Worm (Caenorhabditis elegans): Measurements from ENCODE around the gene C46H3.1.

The C46H3.1 gene

ce11 chrX:1209096-1209495, at the start of gene C46H3.1:
Gene C46H3.1 (plus strand): TSS chrX:1209396.
- no peak for TF ChIP-seq nhr-10 (tag; optimal IDR thresholded peaks at IDR 0.05)
- TF ChIP-seq hmg-1.1 (GFP tag; IDR thresholded peaks at IDR 0.05) = no peak
- no peak for TF ChIP-seq snpc-4 (tag; optimal IDR thresholded peaks at IDR 0.05)
- no peak for TF ChIP-seq zip-2 (tag; optimal IDR thresholded peaks at IDR 0.05)
- TF ChIP-seq ZK337.2 (GFP tag; IDR thresholded peaks at IDR 0.05) = no peak
- no peak for TF ChIP-seq T20F7.1 (GFP tag; optimal IDR thresholded peaks at IDR 0.05)
- TF ChIP-seq fkh-10 (GFP tag; optimal IDR thresholded peaks at IDR 0.05) = no peak
- TF ChIP-seq ceh-62 (tag; optimal IDR thresholded peaks at IDR 0.05) = no peak
- no peak for TF ChIP-seq madf-9 (GFP tag; conservative IDR thresholded peaks at IDR 0.05)
- no peak for TF ChIP-seq D1046.2 (GFP tag; IDR thresholded peaks at IDR 0.05)
- TF ChIP-seq unc-39 (tag; optimal IDR thresholded peaks at IDR 0.05) = no peak
- no peak for TF ChIP-seq pha-4 (GFP tag; IDR thresholded peaks at IDR 0.05)
- TF ChIP-seq pha-4 (tag; optimal IDR thresholded peaks at IDR 0.05) = no peak
- TF ChIP-seq nhr-41 (GFP tag; IDR thresholded peaks at IDR 0.05) = no peak
- TF ChIP-seq Y75B8A.6 (GFP tag; IDR thresholded peaks at IDR 0.05) = no peak
- TF ChIP-seq nhr-25 (tag; optimal IDR thresholded peaks at IDR 0.05; ENCODE audit: borderline replicate concordance, insufficient read depth) = no peak

ce11 chrX:1162019-1162418, 47.2 kb upstream of the C46H3.1 start, which contains the start of gene tmc-1:
Gene tmc-1 (plus strand): TSS chrX:1162207.
- TF ChIP-seq nhr-77 (tag; optimal IDR thresholded peaks at IDR 0.05) = no peak
- no peak for TF ChIP-seq aha-1 (tag)
- TF ChIP-seq snpc-4 (tag; optimal IDR thresholded peaks at IDR 0.05) = no peak
- no peak for TF ChIP-seq hif-1 (tag; optimal IDR thresholded peaks at IDR 0.05)
- peak in 1 of 2 experiments; percentile 93 for TF ChIP-seq unc-62 (GFP tag; optimal IDR thresholded peaks at IDR 0.05 in 1 of 2)
- TF ChIP-seq unc-62 (tag; optimal IDR thresholded peaks at IDR 0.05) = no peak

- TF ChIP-seq unc-39 (tag; optimal IDR thresholded peaks at IDR 0.05) = no peak
Observed at ce11 chrX:1167234-1167633, 42.0 kb upstream of the C46H3.1 start.

- TF ChIP-seq egl-43 (GFP tag; IDR thresholded peaks at IDR 0.05) (no peak), unc-62 (GFP tag; optimal IDR thresholded peaks at IDR 0.05 in 1 of 2) (peak in 1 of 2 experiments; percentile 97), unc-62 (tag; optimal IDR thresholded peaks at IDR 0.05) (no peak)
Observed at ce11 chrX:1171617-1172016, 37.6 kb upstream of the C46H3.1 start.

ce11 chrX:1172024-1172423, 37.2 kb upstream of the C46H3.1 start:
- TF ChIP-seq ZK337.2 (GFP tag; IDR thresholded peaks at IDR 0.05) = no peak
- peak; percentile 72 for TF ChIP-seq set-16 (GFP tag; IDR thresholded peaks at IDR 0.05)

- TF ChIP-seq R02D3.7 (tag; optimal IDR thresholded peaks at IDR 0.05) (no peak), aha-1 (tag) (peak; percentile 67)
Observed at ce11 chrX:1179984-1180383, 29.2 kb upstream of the C46H3.1 start, which contains the start of gene hot-8. Gene hot-8 (plus strand): TSS chrX:1180284.

ce11 chrX:1181271-1181958, 27.8 kb upstream of the C46H3.1 start:
- TF ChIP-seq egl-43 (GFP tag; IDR thresholded peaks at IDR 0.05) = peak; percentile 55; the same call in 1 of the 2 replicates
- peak; percentile 24 for TF ChIP-seq aha-1 (tag)
- peak; percentile 48 for TF ChIP-seq set-16 (GFP tag; IDR thresholded peaks at IDR 0.05)
- no peak for TF ChIP-seq hlh-11 (tag; optimal IDR thresholded peaks at IDR 0.05)
- TF ChIP-seq lin-29 (GFP tag; IDR thresholded peaks at IDR 0.05) = no peak

- TF ChIP-seq zip-2 (tag; optimal IDR thresholded peaks at IDR 0.05) (no peak), unc-62 (GFP tag; optimal IDR thresholded peaks at IDR 0.05 in 1 of 2) (peak in 1 of 2 experiments; percentile 77), unc-62 (tag; optimal IDR thresholded peaks at IDR 0.05) (no peak), daf-16 (GFP tag; optimal IDR thresholded peaks at IDR 0.05) (peak in 1 of 2 experiments; percentile 27), daf-16 (tag; optimal IDR thresholded peaks at IDR 0.05) (no peak), unc-130 (GFP tag; optimal IDR thresholded peaks at IDR 0.05) (no peak)
Observed at ce11 chrX:1183258-1183657, 25.9 kb upstream of the C46H3.1 start.
